Fruit fly (Drosophila melanogaster): Measurements from ENCODE around the gene MFS3.

Gene MFS3

DNA sequence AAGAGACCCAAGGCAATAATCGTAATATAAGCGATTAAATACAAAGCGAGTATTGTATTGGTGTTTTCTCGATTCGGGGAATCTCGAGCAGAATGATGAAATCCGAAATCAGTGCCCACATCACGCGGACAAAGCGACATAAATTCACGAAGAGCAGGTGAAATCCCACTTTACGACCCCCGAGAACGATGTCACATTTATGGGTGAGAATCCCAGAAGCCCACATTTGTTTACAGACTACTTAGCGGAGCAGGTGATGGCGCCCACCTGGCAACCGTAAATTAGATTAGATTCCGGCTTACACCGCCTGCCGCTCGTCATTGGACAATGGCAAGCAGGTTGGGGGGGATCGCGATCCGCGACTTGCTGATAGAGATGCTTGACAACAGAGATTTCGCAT lies 28.8 kb upstream of the MFS3 start:
- no peak for TF ChIP-seq CG10959 (GFP tag; IDR thresholded peaks at IDR 0.05)
- 0 out of 2 replicates have a peak, but pooled peaks have one; percentile 11 for TF ChIP-seq rib (GFP tag; IDR thresholded peaks at IDR 0.05)
- TF ChIP-seq Dbx (GFP tag; IDR thresholded peaks at IDR 0.05), result peak; percentile 51; the same call in 2 of the 3 replicates
- peak; percentile 13 for TF ChIP-seq CG34376 (GFP tag; optimal IDR thresholded peaks at IDR 0.05)
- peak; percentile 40 for TF ChIP-seq cwo (GFP tag; optimal IDR thresholded peaks at IDR 0.05)
- TF ChIP-seq sd (tag; optimal IDR thresholded peaks at IDR 0.05), result peak; percentile 26
- peak; percentile 49 for TF ChIP-seq CG32532 (GFP tag; IDR thresholded peaks at IDR 0.05)
- no peak for TF ChIP-seq CG4820 (GFP tag; optimal IDR thresholded peaks at IDR 0.05)
- no peak for TF ChIP-seq Dek (tag; optimal IDR thresholded peaks at IDR 0.05)
- peak; percentile 72 for TF ChIP-seq Med (GFP tag)
- peak; percentile 50 for TF ChIP-seq CG13894 (tag; optimal IDR thresholded peaks at IDR 0.05)
- TF ChIP-seq lab (GFP tag; optimal IDR thresholded peaks at IDR 0.05), result peak; percentile 32
- TF ChIP-seq HLH4C (GFP tag; IDR thresholded peaks at IDR 0.05; ENCODE audit: partially characterized antibody), result no peak
- peak; percentile 58 for TF ChIP-seq sug (tag; optimal IDR thresholded peaks at IDR 0.05)
- TF ChIP-seq exex (tag; optimal IDR thresholded peaks at IDR 0.05), result peak; percentile 36

DNA sequence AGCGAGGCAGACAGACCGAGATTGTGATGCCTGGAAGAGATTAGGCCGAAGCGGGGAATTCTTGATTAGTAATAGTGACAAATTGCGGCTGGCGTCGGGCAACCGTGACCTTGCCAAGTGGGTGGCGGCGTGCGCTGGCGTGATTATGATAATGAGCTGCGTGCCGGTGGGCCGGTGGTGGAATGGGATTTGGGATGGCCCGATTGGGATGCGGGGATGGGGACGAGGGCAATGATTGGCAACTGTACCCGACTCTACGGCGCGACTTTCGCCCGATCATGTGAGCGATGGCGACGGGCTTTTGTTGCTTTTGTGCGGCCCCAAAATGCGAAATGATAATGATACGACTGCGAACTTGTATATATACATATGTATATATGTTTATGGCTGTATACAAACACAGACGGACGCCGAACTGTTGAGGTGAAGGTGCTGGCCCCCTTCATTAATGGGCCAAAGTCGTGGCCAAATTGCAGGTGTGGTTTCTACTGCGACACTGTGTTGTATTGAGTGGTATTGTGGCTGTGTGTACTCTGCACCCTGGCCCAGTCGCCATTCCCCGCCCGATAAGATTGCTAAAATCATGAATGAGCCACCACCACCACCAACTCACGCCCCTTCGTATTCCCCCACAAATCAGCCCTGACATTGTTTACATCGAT lies 26.2 kb upstream of the MFS3 start:
- TF ChIP-seq CG3281 (GFP tag; optimal IDR thresholded peaks at IDR 0.05) (peak; percentile 25), CG10543 (GFP tag; optimal IDR thresholded peaks at IDR 0.05) (peak; percentile 71), gro (GFP tag; optimal IDR thresholded peaks at IDR 0.05) (peak; percentile 6), CG32532 (GFP tag; IDR thresholded peaks at IDR 0.05) (peak; percentile 9; the same call in 1 of the 2 replicates), inv (GFP tag; IDR thresholded peaks at IDR 0.05; ENCODE audit: partially characterized antibody) (0 out of 2 replicates have a peak, but pooled peaks have one; percentile 23), CG34422 (GFP tag; IDR thresholded peaks at IDR 0.05) (no peak), CG6765 (GFP tag; optimal IDR thresholded peaks at IDR 0.05) (peak; percentile 30), CG15696 (tag; optimal IDR thresholded peaks at IDR 0.05) (no peak), GATAe (GFP tag; conservative IDR thresholded peaks at IDR 0.05) (peak; percentile 48; the same call in 1 of the 2 replicates), Dfd (GFP tag; optimal IDR thresholded peaks at IDR 0.05) (no peak), chinmo (GFP tag; IDR thresholded peaks at IDR 0.05; ENCODE audit: partially characterized antibody) (0 out of 4 replicates have a peak, but pooled peaks have one; percentile 4), Med (GFP tag) (peak; percentile 65), lab (GFP tag; optimal IDR thresholded peaks at IDR 0.05) (peak; percentile 55), CG11560 (tag; IDR thresholded peaks at IDR 0.05) (no peak), sens (GFP tag) (peak; percentile 49), CG13296 (GFP tag; optimal IDR thresholded peaks at IDR 0.05) (no peak), ftz-f1 (GFP tag; optimal IDR thresholded peaks at IDR 0.05) (peak; percentile 46), sug (tag; optimal IDR thresholded peaks at IDR 0.05) (peak; percentile 33), MTF-1 (GFP tag; optimal IDR thresholded peaks at IDR 0.05; ENCODE audit: borderline replicate concordance) (no peak), Dad (GFP tag; optimal IDR thresholded peaks at IDR 0.05) (no peak), CG7987 (GFP tag; optimal IDR thresholded peaks at IDR 0.05) (peak; percentile 77), B-H2 (GFP tag; optimal IDR thresholded peaks at IDR 0.05) (peak; percentile 18), hbn (GFP tag; IDR thresholded peaks at IDR 0.05; ENCODE audit: partially characterized antibody) (no peak), CG8089 (GFP tag; optimal IDR thresholded peaks at IDR 0.05) (no peak), nom (GFP tag; optimal IDR thresholded peaks at IDR 0.05) (peak; percentile 22), Gsc (GFP tag; IDR thresholded peaks at IDR 0.05) (no peak), CG34376 (GFP tag; optimal IDR thresholded peaks at IDR 0.05) (peak; percentile 45), crol (GFP tag; IDR thresholded peaks at IDR 0.05) (peak; percentile 34; the same call in 1 of the 2 replicates), Dref (GFP tag; IDR thresholded peaks at IDR 0.05) (no peak), gcm (GFP tag; optimal IDR thresholded peaks at IDR 0.05) (no peak), hb (GFP tag; IDR thresholded peaks at IDR 0.05; ENCODE audit: partially characterized antibody) (0 out of 3 replicates have a peak, but pooled peaks have one; percentile 5), lbe (GFP tag; optimal IDR thresholded peaks at IDR 0.05) (peak; percentile 6), cwo (GFP tag; optimal IDR thresholded peaks at IDR 0.05) (peak; percentile 74), CG6854 (GFP tag; optimal IDR thresholded peaks at IDR 0.05) (no peak), CG3847 (GFP tag; IDR thresholded peaks at IDR 0.05) (no peak), CG8281 (tag; optimal IDR thresholded peaks at IDR 0.05) (no peak), Ada2b (GFP tag; IDR thresholded peaks at IDR 0.05) (no peak)
